Fruit fly (Drosophila melanogaster) whole organism, wandering third instar larva: Measurements from ENCODE around the gene ZnT35C.

Experiments
- Hr78 ChIP-seq: fragments of >200 bp; optimal IDR thresholded peaks from 2 replicates; lab custom pipeline; 2017; ENCODE audit warnings: missing biosample characterization, missing genetic modification characterization
- Mio ChIP-seq: sonication (Bioruptor generic); optimal IDR thresholded peaks from 2 replicates; lab custom pipeline; 2016; ENCODE audit warnings: missing biosample characterization, missing genetic modification characterization
- N ChIP-seq: fragments of >200 bp; optimal IDR thresholded peaks from 2 replicates; lab custom pipeline; 2018; ENCODE audit warnings: missing biosample characterization, missing external identifiers, missing genetic modification characterization
- OdsH ChIP-seq: fragments of 200-800 bp; sonication (Bioruptor generic); optimal IDR thresholded peaks from 2 replicates; lab custom pipeline; 2016; ENCODE audit warnings: missing biosample characterization, mild to moderate bottlenecking, missing genetic modification characterization
- br ChIP-seq: fragments of 200-800 bp; sonication (Bioruptor generic); optimal IDR thresholded peaks from 2 replicates; lab custom pipeline; 2016; ENCODE audit warnings: missing biosample characterization, missing genetic modification characterization
- h ChIP-seq: fragments of 200-800 bp; sonication (Bioruptor generic); optimal IDR thresholded peaks from 3 replicates; lab custom pipeline; 2016; ENCODE audit warnings: missing biosample characterization, mild to moderate bottlenecking, missing genetic modification characterization
- lola ChIP-seq: fragments of >200 bp; optimal IDR thresholded peaks from 2 replicates; lab custom pipeline; 2017; ENCODE audit warnings: missing biosample characterization, missing genetic modification characterization
- pan ChIP-seq: fragments of >200 bp; optimal IDR thresholded peaks from 2 replicates; lab custom pipeline; 2017
- tai ChIP-seq: sonication (Bioruptor generic); optimal IDR thresholded peaks from 2 replicates; lab custom pipeline; 2016; ENCODE audit warnings: missing biosample characterization, missing genetic modification characterization
- usp ChIP-seq: fragments of >200 bp; optimal IDR thresholded peaks from 2 replicates; lab custom pipeline; 2017; ENCODE audit warnings: missing biosample characterization, missing genetic modification characterization

DNA sequence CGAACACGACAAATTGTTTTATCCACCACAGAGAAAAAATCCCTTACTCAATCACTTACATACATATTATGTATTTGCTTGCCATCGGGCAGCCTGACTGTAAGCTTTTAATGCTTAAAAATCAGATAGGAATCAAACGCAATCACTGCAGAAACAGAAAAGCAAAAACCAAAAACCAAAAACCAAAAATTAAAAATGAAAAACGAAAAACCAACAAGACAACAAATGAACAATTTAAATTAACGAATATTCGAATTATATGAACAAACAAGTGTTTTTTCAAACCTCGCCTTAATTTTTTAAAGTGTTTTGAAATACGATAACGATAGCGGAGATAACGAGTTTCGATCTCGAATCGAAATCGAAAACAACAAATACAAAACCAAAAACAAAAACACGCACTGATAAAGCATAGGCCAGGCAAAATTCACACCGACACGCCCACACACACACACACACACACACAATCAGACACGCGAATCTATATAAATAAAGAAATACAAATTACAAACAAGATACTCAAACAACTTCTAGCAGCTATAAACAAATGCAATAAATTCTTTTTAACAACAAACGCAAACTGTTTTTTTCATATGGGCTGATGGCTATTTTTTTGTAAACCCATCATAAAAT is 6.8 kb upstream of the ZnT35C start:
- TF ChIP-seq br (GFP tag; lab: Kevin White, UChicago) (no peak), Mio (no peak), lola (no peak), OdsH (GFP tag; lab: Kevin White, UChicago) (peak; percentile 54), h (GFP tag; lab: Kevin White, UChicago) (no peak), pan (lab: Kevin White, UChicago) (no peak), N (GFP tag; lab: Kevin White, UChicago) (no peak), tai (GFP tag; lab: Kevin White, UChicago) (no peak), usp (GFP tag; lab: Kevin White, UChicago) (no peak), Hr78 (no peak)
